Worm (Caenorhabditis elegans) whole organism, mixed stage, embryonic: ENCODE measurements around the gene otub-3.

Experiments used
- ceh-39 ChIP-seq: fragments of 150-350 bp; optimal IDR thresholded peaks from 2 replicates; lab custom pipeline; 2014; ENCODE audit warnings: missing biosample characterization, missing genetic modification characterization
- drap-1 ChIP-seq: fragments of 200-800 bp; sonication (Bioruptor generic); optimal IDR thresholded peaks from 3 replicates; lab custom pipeline; 2018; ENCODE audit warnings: mild to moderate bottlenecking, missing genetic modification characterization, missing compliant biosample characterization
- nhr-237 ChIP-seq: fragments of 150-350 bp; optimal IDR thresholded peaks from 2 replicates; lab custom pipeline; 2014; ENCODE audit warnings: missing biosample characterization, missing genetic modification characterization
- nhr-28 ChIP-seq: fragments of 150-350 bp; optimal IDR thresholded peaks from 2 replicates; lab custom pipeline; 2014; ENCODE audit warnings: missing biosample characterization, missing genetic modification characterization
- pha-4 ChIP-seq: fragments of 150-350 bp; optimal IDR thresholded peaks from 2 replicates; lab custom pipeline; 2018; ENCODE audit warnings: missing biosample characterization, missing genetic modification reagents, missing genetic modification characterization
- unc-62 ChIP-seq: fragments of 150-350 bp; optimal IDR thresholded peaks from 2 replicates; lab custom pipeline; 2014; ENCODE audit warnings: missing biosample characterization, missing genetic modification reagents, missing genetic modification characterization

- no peak for TF ChIP-seq ceh-39 (tag; lab: Kevin White, UChicago)
- TF ChIP-seq pha-4 (tag; lab: Kevin White, UChicago) = no peak
- TF ChIP-seq drap-1 (GFP tag; lab: Kevin White, UChicago) = no peak
- TF ChIP-seq nhr-28 = no peak
- no peak for TF ChIP-seq nhr-237
- no peak for TF ChIP-seq unc-62 (GFP tag; lab: Kevin White, UChicago)
Measured at ce11 chrIV:8723720-8724119, 4.3 kb upstream of the otub-3 start, which contains the start of gene F21D5.9.
